Fruit fly (Drosophila melanogaster) whole organism, prepupa: ENCODE measurements around the gene slf.

Source experiments
- Blimp-1 ChIP-seq: fragments of 200-800 bp; sonication (Bioruptor generic); optimal IDR thresholded peaks from 3 replicates; lab custom pipeline; 2017; ENCODE audit warnings: missing biosample characterization, missing genetic modification characterization, mild to moderate bottlenecking, moderate library complexity, missing genetic modification reagents
- CG10669 ChIP-seq: fragments of 200-800 bp; sonication (Bioruptor generic); optimal IDR thresholded peaks from 3 replicates; lab custom pipeline; 2018; ENCODE audit warnings: missing biosample characterization, mild to moderate bottlenecking, missing genetic modification characterization, moderate library complexity
- CG11902 ChIP-seq: fragments of 200-800 bp; sonication (Bioruptor generic); optimal IDR thresholded peaks from 3 replicates; lab custom pipeline; 2016; ENCODE audit warnings: missing biosample characterization, missing genetic modification characterization
- CG3919 ChIP-seq: fragments of 200-800 bp; sonication (Bioruptor generic); optimal IDR thresholded peaks from 3 replicates; lab custom pipeline; 2016; ENCODE audit warnings: missing biosample characterization, missing genetic modification characterization
- CG4318 ChIP-seq: fragments of 200-800 bp; sonication (Bioruptor generic); optimal IDR thresholded peaks from 3 replicates; lab custom pipeline; 2017; ENCODE audit warnings: missing biosample characterization, mild to moderate bottlenecking, missing genetic modification characterization
- CG6854 ChIP-seq: fragments of 200-800 bp; sonication (Bioruptor generic); optimal IDR thresholded peaks from 2 replicates; lab custom pipeline; 2017; ENCODE audit warnings: missing biosample characterization, mild to moderate bottlenecking, missing genetic modification characterization
- CG7368 ChIP-seq: fragments of 200-800 bp; sonication (Bioruptor generic); optimal IDR thresholded peaks from 3 replicates; lab custom pipeline; 2016; ENCODE audit warnings: missing biosample characterization, missing genetic modification characterization
- CG8119 ChIP-seq: fragments of 200-800 bp; sonication (Bioruptor generic); IDR thresholded peaks from 3 replicates; pipeline ENCODE4 v1.3.6; 2022; ENCODE audit warnings: missing biosample characterization, missing genetic modification characterization
- CG8319 ChIP-seq: fragments of 200-800 bp; sonication (Bioruptor generic); optimal IDR thresholded peaks from 3 replicates; lab custom pipeline; 2016; ENCODE audit warnings: missing biosample characterization, missing genetic modification characterization
- CG8632 ChIP-seq: fragments of 200-800 bp; sonication (Bioruptor generic); optimal IDR thresholded peaks from 3 replicates; lab custom pipeline; 2016; ENCODE audit warnings: missing biosample characterization, missing genetic modification characterization
- CG9139 ChIP-seq: fragments of 200-800 bp; sonication (Bioruptor generic); optimal IDR thresholded peaks from 3 replicates; lab custom pipeline; 2017; ENCODE audit warnings: missing biosample characterization, mild to moderate bottlenecking, missing genetic modification characterization
- Eip75B ChIP-seq: fragments of 200-800 bp; sonication (Bioruptor generic); optimal IDR thresholded peaks from 3 replicates; lab custom pipeline; 2016; ENCODE audit warnings: missing biosample characterization, missing genetic modification characterization
- Eip78C ChIP-seq: fragments of 200-800 bp; sonication (Bioruptor generic); peaks from one replicate; lab custom pipeline; 2016; ENCODE audit warnings: missing biosample characterization, missing genetic modification characterization
- Eip93F ChIP-seq: fragments of 200-800 bp; sonication (Bioruptor generic); optimal IDR thresholded peaks from 2 replicates; lab custom pipeline; 2016; ENCODE audit warnings: missing biosample characterization, mild to moderate bottlenecking, missing genetic modification characterization
- Gug ChIP-seq: fragments of 200-800 bp; sonication (Bioruptor generic); IDR thresholded peaks from 2 replicates; pipeline ENCODE4 v1.3.6; 2022; ENCODE audit warnings: missing biosample characterization, missing genetic modification characterization
- Hr38 ChIP-seq: sonication (Bioruptor generic); optimal IDR thresholded peaks from 2 replicates; lab custom pipeline; 2016; ENCODE audit warnings: missing biosample characterization, missing genetic modification characterization
- Hr4 ChIP-seq: fragments of 200-800 bp; sonication (Bioruptor generic); optimal IDR thresholded peaks from 3 replicates; lab custom pipeline; 2016; ENCODE audit warnings: missing biosample characterization, missing genetic modification characterization
- Lpt ChIP-seq: fragments of 200-800 bp; sonication (Bioruptor generic); optimal IDR thresholded peaks from 3 replicates; lab custom pipeline; 2016; ENCODE audit warnings: missing biosample characterization, missing genetic modification characterization
- Met ChIP-seq: fragments of 200-800 bp; sonication (Bioruptor generic); optimal IDR thresholded peaks from 3 replicates; lab custom pipeline; 2016; ENCODE audit warnings: missing biosample characterization, missing genetic modification characterization
- Smox ChIP-seq: fragments of 200-800 bp; sonication (Bioruptor generic); optimal IDR thresholded peaks from 3 replicates; lab custom pipeline; 2016; ENCODE audit warnings: missing biosample characterization, missing genetic modification characterization
- Sox102F ChIP-seq: fragments of 200-800 bp; sonication (Bioruptor generic); optimal IDR thresholded peaks from 2 replicates; lab custom pipeline; 2016; ENCODE audit warnings: missing biosample characterization, mild to moderate bottlenecking, missing genetic modification characterization
- Sox14 ChIP-seq: fragments of 200-800 bp; sonication (Bioruptor generic); optimal IDR thresholded peaks from 3 replicates; lab custom pipeline; 2016; ENCODE audit warnings: missing biosample characterization, missing genetic modification characterization
- achi ChIP-seq: fragments of 200-800 bp; sonication (Bioruptor generic); optimal IDR thresholded peaks from 3 replicates; lab custom pipeline; 2016; ENCODE audit warnings: missing biosample characterization, missing genetic modification characterization
- dsx ChIP-seq: fragments of 200-800 bp; optimal IDR thresholded peaks from 3 replicates; lab custom pipeline; 2019; ENCODE audit warnings: missing biosample characterization, mild to moderate bottlenecking, missing genetic modification characterization, moderate library complexity; ENCODE audit not compliant: poor library complexity, severe bottlenecking
- eg ChIP-seq: fragments of 200-800 bp; sonication (Bioruptor generic); IDR thresholded peaks from 3 replicates; pipeline ENCODE4 v1.3.6; 2022; ENCODE audit warnings: missing biosample characterization, missing genetic modification characterization
- esn ChIP-seq: fragments of 200-800 bp; sonication (Bioruptor generic); optimal IDR thresholded peaks from 2 replicates; lab custom pipeline; 2016; ENCODE audit warnings: missing biosample characterization, mild to moderate bottlenecking, missing genetic modification characterization, moderate library complexity
- fd85E ChIP-seq: fragments of 200-800 bp; sonication (Bioruptor generic); optimal IDR thresholded peaks from 3 replicates; lab custom pipeline; 2016; ENCODE audit warnings: missing biosample characterization, missing genetic modification characterization
- fkh ChIP-seq: fragments of 200-800 bp; sonication (Bioruptor generic); optimal IDR thresholded peaks from 3 replicates; lab custom pipeline; 2017; ENCODE audit warnings: missing biosample characterization, mild to moderate bottlenecking, missing genetic modification characterization, moderate library complexity
- ss ChIP-seq, 2 experiments: fragments of 200-800 bp; sonication (Bioruptor generic); optimal IDR thresholded peaks; 2 replicates in 1 of 2; 3 replicates in 1 of 2; lab custom pipeline; 2017 to 2018; ENCODE audit warnings: mild to moderate bottlenecking in 2 of 2, missing biosample characterization in 2 of 2, missing genetic modification characterization in 2 of 2, moderate library complexity in 1 of 2
- svp ChIP-seq: fragments of 200-800 bp; sonication (Bioruptor generic); peaks from one replicate; lab custom pipeline; 2016; ENCODE audit warnings: missing biosample characterization, missing genetic modification characterization
- topi ChIP-seq: fragments of 200-800 bp; sonication (Bioruptor generic); optimal IDR thresholded peaks from 3 replicates; lab custom pipeline; 2016; ENCODE audit warnings: missing biosample characterization, missing genetic modification characterization
- vri ChIP-seq: fragments of 200-800 bp; sonication (Bioruptor generic); optimal IDR thresholded peaks from 3 replicates; lab custom pipeline; 2016; ENCODE audit warnings: missing biosample characterization, mild to moderate bottlenecking, missing genetic modification characterization

slf gene

DNA sequence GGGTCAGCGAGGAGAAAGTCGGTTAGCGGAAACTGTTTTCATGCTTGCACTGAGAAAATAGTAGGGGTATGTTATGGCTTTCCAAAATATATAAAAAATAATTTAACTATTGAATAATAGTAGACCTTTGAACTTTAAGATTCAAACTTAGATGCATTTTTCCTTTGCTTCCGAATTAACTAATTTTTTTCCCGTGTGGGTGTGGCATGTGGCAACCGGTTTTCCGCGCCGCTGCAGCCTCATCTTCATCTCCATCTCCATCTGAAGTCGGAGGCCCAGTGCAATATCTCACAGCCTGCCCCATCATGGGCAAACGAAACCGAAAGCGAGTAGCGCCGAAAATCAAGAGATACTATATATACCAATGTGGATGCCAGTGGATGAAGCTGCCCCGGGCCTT lies 4.1 kb downstream of the slf start (continued):
- TF ChIP-seq Met, result peak; percentile 68
- TF ChIP-seq CG8119 (GFP tag; lab: Robert Waterston, UW), result peak; percentile 82
- TF ChIP-seq ss (GFP tag; optimal IDR thresholded peaks at IDR 0.05; lab: Kevin White, UChicago), result no peak
- TF ChIP-seq CG8319, result peak; percentile 55
- TF ChIP-seq CG4318, result peak; percentile 8
- no peak for TF ChIP-seq CG8632
- peak; percentile 62 for TF ChIP-seq CG7368
- TF ChIP-seq Smox, result peak; percentile 39
- peak; percentile 42 for TF ChIP-seq Hr4 (GFP tag; lab: Kevin White, UChicago)
- TF ChIP-seq Eip75B (GFP tag; lab: Kevin White, UChicago), result peak; percentile 10
- TF ChIP-seq achi, result peak; percentile 30
- TF ChIP-seq vri (GFP tag; lab: Kevin White, UChicago), result no peak

dm6 chr2L:4794524-4794804 lies 7.3 kb downstream of the slf start, which contains the start of gene CG3294:
Gene CG3294, plus strand, starts transcription at chr2L:4794549.
- no peak for TF ChIP-seq Blimp-1
- no peak for TF ChIP-seq Gug (GFP tag; lab: Robert Waterston, UW)
- TF ChIP-seq CG6854 (GFP tag; lab: Kevin White, UChicago), result no peak
- TF ChIP-seq topi (GFP tag; lab: Kevin White, UChicago), result no peak
- TF ChIP-seq CG9139 (GFP tag; lab: Kevin White, UChicago), result no peak
- no peak for TF ChIP-seq CG10669
- TF ChIP-seq svp (GFP tag; lab: Kevin White, UChicago), result no peak
- TF ChIP-seq esn, result no peak
- no peak for TF ChIP-seq dsx (GFP tag; lab: Kevin White, UChicago)
- no peak for TF ChIP-seq CG8632
- TF ChIP-seq fd85E (GFP tag; lab: Kevin White, UChicago), result no peak
- no peak for TF ChIP-seq Sox102F (GFP tag; lab: Kevin White, UChicago)
- no peak for TF ChIP-seq Lpt (GFP tag; lab: Kevin White, UChicago)

- peak; percentile 78 for TF ChIP-seq dsx (GFP tag; lab: Kevin White, UChicago)
- peak; percentile 66 for TF ChIP-seq Eip78C (GFP tag; lab: Kevin White, UChicago)
- TF ChIP-seq svp (GFP tag; lab: Kevin White, UChicago), result peak; percentile 46
- peak; percentile 27; the same call in 1 of the 3 replicates for TF ChIP-seq eg (GFP tag; lab: Robert Waterston, UW)
- TF ChIP-seq CG10669, result no peak
- TF ChIP-seq Hr38 (GFP tag; lab: Kevin White, UChicago), result no peak
Observed at dm6 chr2L:4793780-4794523, 7.8 kb downstream of the slf start, which contains the start of gene fipi. Gene fipi, minus strand, starts transcription at chr2L:4794044.

dm6 chr2L:4762595-4762994 lies 39.1 kb downstream of the slf start, which contains the start of gene CG42523:
Gene CG42523, plus strand, starts transcription at chr2L:4762895.
- no peak for TF ChIP-seq vri (GFP tag; lab: Kevin White, UChicago)
- TF ChIP-seq Sox14 (GFP tag; lab: Kevin White, UChicago), result no peak
- TF ChIP-seq Eip93F (GFP tag; lab: Kevin White, UChicago), result no peak
- no peak for TF ChIP-seq Hr4 (GFP tag; lab: Kevin White, UChicago)
- TF ChIP-seq CG11902, result no peak
- no peak for TF ChIP-seq CG3919 (GFP tag; lab: Kevin White, UChicago)
- TF ChIP-seq esn, result no peak
- TF ChIP-seq Eip75B (GFP tag; lab: Kevin White, UChicago), result no peak
- no peak for TF ChIP-seq fkh (GFP tag; lab: Kevin White, UChicago)
